Worm (Caenorhabditis elegans): ENCODE results near the gene C01B10.9.

DNA sequence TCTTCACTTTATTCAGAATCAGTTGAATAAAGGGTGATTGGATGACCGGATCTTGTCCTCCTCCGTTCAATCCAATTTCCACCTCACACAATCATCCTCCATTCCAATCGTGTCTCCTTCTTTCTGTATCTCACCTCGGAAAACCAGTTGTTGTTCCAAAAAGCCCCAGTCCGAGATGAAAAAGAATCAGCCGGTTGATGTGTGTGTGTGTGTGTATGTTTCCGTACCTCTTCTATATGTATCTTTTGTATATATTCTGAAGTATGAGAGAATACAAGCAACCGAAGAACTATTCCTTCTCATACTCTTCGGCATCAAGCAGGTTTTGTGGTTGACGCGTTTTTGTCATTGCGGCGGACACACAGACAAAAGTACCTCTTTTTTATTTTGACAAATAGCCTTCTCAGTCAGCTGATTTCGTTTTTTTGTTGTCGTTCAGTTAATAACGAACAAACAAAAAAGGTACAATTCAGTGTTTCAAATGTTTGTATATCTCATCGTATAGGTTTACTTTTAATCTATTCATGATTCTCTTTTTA lies 21.7 kb downstream of the C01B10.9 start:
- TF ChIP-seq fax-1 (tag; optimal IDR thresholded peaks at IDR 0.05) (no peak), ama-1 (optimal IDR thresholded peaks at IDR 0.05) (no peak), pqm-1 (tag; optimal IDR thresholded peaks at IDR 0.05) (no peak), syd-9 (tag; optimal IDR thresholded peaks at IDR 0.05) (no peak), zip-5 (tag; optimal IDR thresholded peaks at IDR 0.05) (no peak), pha-4 (tag; optimal IDR thresholded peaks at IDR 0.05) (no peak), C08G9.2 (tag; optimal IDR thresholded peaks at IDR 0.05) (no peak), tbx-2 (tag; optimal IDR thresholded peaks at IDR 0.05) (no peak), npax-4 (tag; optimal IDR thresholded peaks at IDR 0.05) (no peak), nhr-11 (tag; optimal IDR thresholded peaks at IDR 0.05) (no peak)

Data from whole organism, late embryonic.